Fruit fly (Drosophila melanogaster) whole organism, adult: ENCODE results near the gene CG11679.
A peak's percentile ranks its signal among the peaks of the same experiment; 100 is the strongest.

Source experiments
- CG11617 ChIP-seq: fragments of 200-800 bp; sonication (Bioruptor generic); optimal IDR thresholded peaks from 2 replicates; lab custom pipeline; 2017; ENCODE audit warnings: mild to moderate bottlenecking, missing biosample characterization, missing genetic modification reagents, missing genetic modification characterization
- CG12768 ChIP-seq: fragments of 200-800 bp; sonication (Bioruptor generic); optimal IDR thresholded peaks from 2 replicates; lab custom pipeline; 2017; ENCODE audit warnings: missing biosample characterization, missing genetic modification characterization, mild to moderate bottlenecking, moderate library complexity, missing genetic modification reagents
- CG14711 ChIP-seq: fragments of 200-800 bp; sonication (Bioruptor generic); optimal IDR thresholded peaks from 2 replicates; lab custom pipeline; 2018; ENCODE audit warnings: missing biosample characterization, mild to moderate bottlenecking, missing genetic modification characterization, moderate library complexity
- CG1620 ChIP-seq: fragments of 200-800 bp; sonication (Bioruptor generic); optimal IDR thresholded peaks from 2 replicates; lab custom pipeline; 2016; ENCODE audit warnings: missing biosample characterization, missing genetic modification characterization
- CG33017 ChIP-seq: fragments of 200-800 bp; sonication (Bioruptor generic); optimal IDR thresholded peaks from 2 replicates; lab custom pipeline; 2018; ENCODE audit warnings: missing biosample characterization, mild to moderate bottlenecking, missing genetic modification characterization, moderate library complexity
- CG5204 ChIP-seq: fragments of 200-800 bp; sonication (Bioruptor generic); optimal IDR thresholded peaks from 2 replicates; lab custom pipeline; 2016; ENCODE audit warnings: missing biosample characterization, missing genetic modification characterization
- CG7045 ChIP-seq: fragments of 200-800 bp; sonication (Bioruptor generic); optimal IDR thresholded peaks from 2 replicates; lab custom pipeline; 2017; ENCODE audit warnings: missing biosample characterization, mild to moderate bottlenecking, missing genetic modification characterization
- CG7101 ChIP-seq: fragments of 200-800 bp; sonication (Bioruptor generic); optimal IDR thresholded peaks from 2 replicates; lab custom pipeline; 2018; ENCODE audit warnings: missing biosample characterization, mild to moderate bottlenecking, missing genetic modification characterization, moderate library complexity
- Clk ChIP-seq: fragments of 200-800 bp; sonication (Bioruptor generic); optimal IDR thresholded peaks from 2 replicates; lab custom pipeline; 2017; ENCODE audit warnings: missing biosample characterization, missing genetic modification characterization
- Crg-1 ChIP-seq: fragments of 200-800 bp; sonication (Bioruptor generic); optimal IDR thresholded peaks from 2 replicates; lab custom pipeline; 2016; ENCODE audit warnings: missing biosample characterization, missing genetic modification characterization
- Hr96 ChIP-seq: fragments of 200-800 bp; sonication (Bioruptor generic); optimal IDR thresholded peaks from 2 replicates; lab custom pipeline; 2016; ENCODE audit warnings: missing biosample characterization, missing genetic modification characterization
- Mnt ChIP-seq: fragments of 200-800 bp; sonication (Bioruptor generic); optimal IDR thresholded peaks from 2 replicates; lab custom pipeline; 2016; ENCODE audit warnings: missing biosample characterization, mild to moderate bottlenecking, missing genetic modification characterization
- bab1 ChIP-seq: fragments of 200-800 bp; sonication (Bioruptor generic); optimal IDR thresholded peaks from 3 replicates; lab custom pipeline; 2019; ENCODE audit warnings: missing biosample characterization, mild to moderate bottlenecking, missing genetic modification characterization, moderate library complexity
- cic ChIP-seq: fragments of 200-800 bp; sonication (Bioruptor generic); optimal IDR thresholded peaks from 2 replicates; lab custom pipeline; 2017; ENCODE audit warnings: missing biosample characterization, mild to moderate bottlenecking, missing genetic modification characterization, moderate library complexity
- cnc ChIP-seq, 2 experiments: fragments of >200 bp; optimal IDR thresholded peaks; 2 replicates each; lab custom pipeline; 2017
- kay ChIP-seq: fragments of 200-800 bp; sonication (Bioruptor generic); peaks from one replicate; lab custom pipeline; 2016; ENCODE audit warnings: missing biosample characterization, missing genetic modification characterization, borderline replicate concordance
- ovo ChIP-seq: fragments of 200-800 bp; sonication (Bioruptor generic); optimal IDR thresholded peaks from 2 replicates; lab custom pipeline; 2016; ENCODE audit warnings: missing biosample characterization, missing genetic modification characterization
- pad ChIP-seq: fragments of 200-800 bp; sonication (Bioruptor generic); optimal IDR thresholded peaks from 3 replicates; lab custom pipeline; 2017; ENCODE audit warnings: missing biosample characterization, missing genetic modification characterization, mild to moderate bottlenecking, moderate library complexity, missing genetic modification reagents
- tj ChIP-seq: fragments of 200-800 bp; sonication (Bioruptor generic); optimal IDR thresholded peaks from 3 replicates; lab custom pipeline; 2017; ENCODE audit warnings: missing biosample characterization, mild to moderate bottlenecking, missing genetic modification characterization, moderate library complexity
- toe ChIP-seq: fragments of 200-800 bp; sonication (Bioruptor generic); optimal IDR thresholded peaks from 2 replicates; lab custom pipeline; 2016; ENCODE audit warnings: missing biosample characterization, missing genetic modification characterization

Gene CG11679

dm6 chrX:15737110-15737509 lies 1.6 kb downstream of the CG11679 start, which contains the start of gene Arp6:
Arp6 (minus strand) TSS chrX:15737120.
- TF ChIP-seq CG11617 (GFP tag; lab: Kevin White, UChicago) (no peak), CG12768 (GFP tag; lab: Kevin White, UChicago) (no peak), cic (no peak), CG5204 (GFP tag; lab: Kevin White, UChicago) (no peak), cnc (optimal IDR thresholded peaks at IDR 0.05; lab: Kevin White, UChicago) (no peak), CG1620 (GFP tag; lab: Kevin White, UChicago) (no peak), CG7045 (no peak)

DNA sequence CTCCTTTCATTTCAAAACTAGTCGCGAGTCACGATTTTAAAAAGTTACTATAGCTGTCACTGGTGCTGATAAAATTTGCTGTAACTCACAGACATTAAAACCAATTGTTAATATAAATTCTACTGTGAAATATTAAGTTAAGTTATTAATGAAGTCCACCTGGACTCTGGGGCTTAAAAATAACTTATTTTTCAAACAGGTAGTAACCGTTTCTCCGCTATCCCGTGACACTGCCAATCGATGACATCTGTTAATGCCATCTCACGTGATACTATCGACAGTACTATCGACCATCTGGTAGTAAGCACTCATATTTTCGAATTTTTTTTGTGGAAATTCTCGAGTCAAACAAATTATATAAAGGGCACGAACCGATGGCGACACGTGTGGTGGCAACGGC lies 4.8 kb downstream of the CG11679 start, which contains the start of the genes CG12379 and MagR:
Gene CG12379, minus strand, starts transcription at position 2 of the 400 bp plus-strand sequence.
Gene MagR, plus strand, starts transcription at position 276 of the 400 bp plus-strand sequence.
- TF ChIP-seq CG11617 (GFP tag; lab: Kevin White, UChicago) (peak; percentile 71), CG1620 (GFP tag; lab: Kevin White, UChicago) (peak; percentile 90), cnc (optimal IDR thresholded peaks at IDR 0.05; lab: Kevin White, UChicago) (no peak), Hr96 (GFP tag; lab: Kevin White, UChicago) (no peak), CG33017 (tag; lab: Kevin White, UChicago) (peak; percentile 26), CG12768 (GFP tag; lab: Kevin White, UChicago) (peak; percentile 38), CG7101 (tag; lab: Kevin White, UChicago) (peak; percentile 69), bab1 (GFP tag; lab: Kevin White, UChicago) (peak; percentile 65), tj (peak; percentile 51), cic (no peak), CG7045 (peak; percentile 41), Clk (no peak), Mnt (GFP tag; lab: Kevin White, UChicago) (peak; percentile 87), pad (GFP tag; lab: Kevin White, UChicago) (peak; percentile 57), CG14711 (tag; lab: Kevin White, UChicago) (peak; percentile 53), ovo (GFP tag; lab: Kevin White, UChicago) (peak; percentile 44), toe (GFP tag; lab: Kevin White, UChicago) (peak; percentile 87), Crg-1 (GFP tag; lab: Kevin White, UChicago) (peak; percentile 77)

DNA sequence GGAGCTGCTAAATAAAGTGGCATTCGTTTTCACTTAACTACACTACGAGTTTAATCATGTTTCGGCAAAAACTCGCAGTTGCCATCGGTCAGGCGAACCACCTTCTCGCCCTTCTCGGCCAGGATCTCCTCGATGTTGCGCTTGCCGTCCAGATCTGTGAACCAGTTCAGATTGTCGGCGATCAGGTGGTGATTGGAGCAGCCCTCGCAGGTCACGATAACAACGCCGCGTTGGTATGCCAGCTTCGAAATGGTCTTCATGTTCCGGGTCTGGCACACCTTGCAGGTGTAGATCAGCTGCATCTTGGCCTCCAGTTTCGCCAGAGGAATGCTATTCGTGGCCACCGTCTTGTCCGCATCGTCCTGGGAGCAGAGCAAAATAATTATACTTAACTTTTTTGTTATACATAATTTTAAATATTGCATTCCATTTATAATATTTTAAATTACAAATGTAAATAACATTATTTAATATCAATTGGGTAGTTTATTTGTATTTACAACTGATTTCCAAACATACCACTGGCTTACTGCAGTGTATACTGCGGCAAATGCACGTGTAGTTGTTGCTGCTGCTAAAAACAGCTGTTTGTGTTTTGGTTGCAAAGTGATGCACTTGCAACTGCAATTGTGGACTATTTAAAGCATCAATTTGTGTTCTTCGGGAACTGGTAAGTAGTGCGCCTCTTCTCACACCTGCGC lies 5.4 kb downstream of the CG11679 start:
- TF ChIP-seq kay (GFP tag; lab: Kevin White, UChicago) = no peak
- TF ChIP-seq Mnt (GFP tag; lab: Kevin White, UChicago) = peak; percentile 73
- TF ChIP-seq ovo (GFP tag; lab: Kevin White, UChicago) = no peak
- TF ChIP-seq CG7101 (tag; lab: Kevin White, UChicago) = peak; percentile 42

DNA sequence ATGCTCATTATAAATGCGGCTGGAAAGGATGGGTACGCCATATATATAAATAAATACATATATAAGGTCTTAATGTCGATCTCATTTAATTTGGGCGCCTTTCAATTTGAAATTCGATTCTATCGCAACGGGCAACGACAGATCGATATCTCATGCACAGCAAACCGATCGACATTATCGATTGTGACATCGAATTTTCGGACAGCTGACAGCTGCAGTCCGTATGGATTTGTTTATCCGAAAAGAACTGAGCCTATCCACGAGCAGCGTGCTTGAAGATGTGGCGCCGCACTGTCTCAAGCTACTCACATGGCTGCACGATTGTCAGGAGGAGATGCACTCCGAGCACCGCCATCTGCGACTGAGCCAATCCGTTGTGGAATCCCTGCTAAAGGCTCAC lies 6.8 kb downstream of the CG11679 start, which contains the start of gene CG8191:
Gene CG8191, plus strand, starts transcription at position 211 of the 400 bp plus-strand sequence.
- TF ChIP-seq bab1 (GFP tag; lab: Kevin White, UChicago) (peak; percentile 57), Mnt (GFP tag; lab: Kevin White, UChicago) (no peak)

DNA sequence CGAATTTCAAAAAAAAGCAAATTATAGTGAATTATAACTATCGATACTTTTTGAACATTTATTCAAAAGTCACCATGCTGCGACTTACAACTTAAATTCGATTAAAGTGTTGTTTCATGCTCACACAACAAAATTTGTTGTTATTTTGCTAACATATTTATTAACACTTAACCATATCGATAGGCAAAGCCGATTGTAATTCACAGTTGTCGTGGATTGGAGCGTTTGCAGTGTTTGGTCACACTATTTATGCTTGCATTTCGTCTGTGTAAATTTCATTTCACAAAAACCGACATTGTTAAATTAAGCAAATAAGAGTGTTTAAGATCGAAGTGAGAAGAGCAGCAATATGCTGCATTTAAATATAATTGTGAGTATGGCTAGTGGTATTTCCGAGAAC lies 26.3 kb downstream of the CG11679 start, which contains the start of gene HUWE1:
Gene HUWE1, plus strand, starts transcription at position 220 of the 400 bp plus-strand sequence.
- peak; percentile 48 for TF ChIP-seq CG1620 (GFP tag; lab: Kevin White, UChicago)
- no peak for TF ChIP-seq ovo (GFP tag; lab: Kevin White, UChicago)
- no peak for TF ChIP-seq kay (GFP tag; lab: Kevin White, UChicago)
- peak; percentile 22 for TF ChIP-seq CG14711 (tag; lab: Kevin White, UChicago)
- peak; percentile 73 for TF ChIP-seq Mnt (GFP tag; lab: Kevin White, UChicago)
- peak; percentile 63 for TF ChIP-seq CG7101 (tag; lab: Kevin White, UChicago)
- peak; percentile 59 for TF ChIP-seq bab1 (GFP tag; lab: Kevin White, UChicago)
- peak; percentile 36 for TF ChIP-seq pad (GFP tag; lab: Kevin White, UChicago)
- TF ChIP-seq CG33017 (tag; lab: Kevin White, UChicago) = no peak
- peak; percentile 60 for TF ChIP-seq CG11617 (GFP tag; lab: Kevin White, UChicago)
- TF ChIP-seq tj = peak; percentile 13
- no peak for TF ChIP-seq toe (GFP tag; lab: Kevin White, UChicago)
- no peak for TF ChIP-seq CG5204 (GFP tag; lab: Kevin White, UChicago)

DNA sequence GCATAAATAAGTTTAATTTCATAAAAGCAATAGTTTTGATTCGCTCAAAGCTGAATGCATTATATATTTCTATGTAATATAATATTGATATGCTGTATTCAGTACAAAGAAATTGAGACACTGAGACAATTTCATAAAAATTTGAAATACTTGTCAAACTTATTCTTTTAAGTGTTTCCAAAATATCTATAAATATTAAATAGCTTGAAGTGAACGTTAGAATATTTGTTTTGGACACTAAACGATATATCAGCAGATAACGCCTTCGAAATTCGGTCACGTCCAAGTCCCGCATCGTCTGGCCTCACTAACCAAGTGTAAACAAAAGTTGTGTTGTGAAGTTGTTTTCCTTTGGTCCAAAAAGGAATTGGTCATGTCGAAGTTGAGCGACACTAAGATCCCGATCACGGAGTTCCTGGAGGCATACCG lies 28.0 kb downstream of the CG11679 start:
- TF ChIP-seq kay (GFP tag; lab: Kevin White, UChicago) = no peak
- TF ChIP-seq Mnt (GFP tag; lab: Kevin White, UChicago) = peak; percentile 14
